Worm (Caenorhabditis elegans): Measurements from ENCODE around the gene aptf-1.

ce11 chrII:6484876-6485526 is 30.2 kb downstream of the aptf-1 start, which contains the start of the genes lido-16 and plpp-1.2:
- TF ChIP-seq F13C5.2 (tag; optimal IDR thresholded peaks at IDR 0.05) (no peak), ama-1 (optimal IDR thresholded peaks at IDR 0.05) (no peak), hmg-4 (GFP tag; optimal IDR thresholded peaks at IDR 0.05) (no peak), aly-1 (tag; optimal IDR thresholded peaks at IDR 0.05) (no peak), tra-4 (tag; optimal IDR thresholded peaks at IDR 0.05) (no peak), ets-7 (tag; optimal IDR thresholded peaks at IDR 0.05) (no peak), flt-1 (GFP tag; IDR thresholded peaks at IDR 0.05) (no peak)

Data from whole organism, early embryonic.